Worm (Caenorhabditis elegans) whole organism, young adult: ENCODE measurements around the gene atp-5.

Source experiments
- B0261.1 ChIP-seq: sonication (generic microtip); optimal IDR thresholded peaks from 2 replicates; lab custom pipeline; 2016; ENCODE audit warnings: mild to moderate bottlenecking, missing genetic modification characterization, moderate library complexity, missing compliant biosample characterization
- B0336.3 ChIP-seq: fragments of 200-800 bp; sonication (Bioruptor generic); IDR thresholded peaks from 2 replicates; pipeline ENCODE4 v1.3.6; 2022; ENCODE audit warnings: missing genetic modification characterization, missing compliant biosample characterization
- F52B5.7 ChIP-seq: sonication (generic microtip); optimal IDR thresholded peaks from 2 replicates; lab custom pipeline; 2016; ENCODE audit warnings: mild to moderate bottlenecking, missing genetic modification characterization, missing compliant biosample characterization
- K11D2.4 ChIP-seq: fragments of 200-800 bp; sonication (Bioruptor generic); IDR thresholded peaks from 2 replicates; pipeline ENCODE4 v1.3.6; 2022; ENCODE audit warnings: missing genetic modification reagents, missing genetic modification characterization, missing compliant biosample characterization
- T07F8.4 ChIP-seq: sonication (generic microtip); optimal IDR thresholded peaks from 2 replicates; lab custom pipeline; 2016; ENCODE audit warnings: mild to moderate bottlenecking, missing genetic modification characterization, moderate library complexity, missing compliant biosample characterization
- Y53G8AR.9 ChIP-seq: fragments of 200-800 bp; sonication (Bioruptor generic); conservative IDR thresholded peaks from 2 replicates; pipeline ENCODE4 v1.3.6; 2022; ENCODE audit warnings: missing genetic modification reagents, missing genetic modification characterization, missing compliant biosample characterization
- akir-1 ChIP-seq: fragments of 200-800 bp; sonication (Bioruptor generic); optimal IDR thresholded peaks from 2 replicates; lab custom pipeline; 2018; ENCODE audit warnings: mild to moderate bottlenecking, missing genetic modification characterization, moderate library complexity, missing compliant biosample characterization
- aptf-2 ChIP-seq: fragments of 200-800 bp; sonication (Bioruptor generic); conservative IDR thresholded peaks from 2 replicates; pipeline ENCODE4 v1.3.6; 2022; ENCODE audit warnings: missing genetic modification reagents, missing genetic modification characterization, missing compliant biosample characterization
- attf-5 ChIP-seq: fragments of 200-800 bp; sonication (Bioruptor generic); optimal IDR thresholded peaks from 2 replicates; lab custom pipeline; 2018; ENCODE audit warnings: mild to moderate bottlenecking, missing genetic modification characterization, missing compliant biosample characterization
- ccch-3 ChIP-seq: fragments of 200-800 bp; sonication (Bioruptor generic); optimal IDR thresholded peaks from 2 replicates; lab custom pipeline; 2018; ENCODE audit warnings: mild to moderate bottlenecking, missing genetic modification characterization, missing compliant biosample characterization
- cebp-1 ChIP-seq, 2 experiments: fragments of 200-800 bp in 1 of 2; sonication (Bioruptor generic) in 1 of 2; sonication (generic microtip) in 1 of 2; IDR thresholded peaks in 1 of 2; optimal IDR thresholded peaks in 1 of 2; 2 replicates each; pipeline versions ENCODE4 v1.3.6 to Lab custom; 2017 to 2022; ENCODE audit warnings: missing compliant biosample characterization in 2 of 2, missing genetic modification characterization in 2 of 2, mild to moderate bottlenecking in 1 of 2, missing genetic modification reagents in 1 of 2, moderate library complexity in 1 of 2
- dox-1 ChIP-seq: fragments of 200-800 bp; sonication (Bioruptor generic); IDR thresholded peaks from 2 replicates; pipeline ENCODE4 v1.3.6; 2022; ENCODE audit warnings: missing genetic modification reagents, missing genetic modification characterization, missing compliant biosample characterization
- efl-1 ChIP-seq: fragments of 150-350 bp; optimal IDR thresholded peaks from 2 replicates; lab custom pipeline; 2014; ENCODE audit warnings: missing biosample characterization, missing genetic modification reagents, missing genetic modification characterization
- egrh-3 ChIP-seq: fragments of 200-800 bp; sonication (Bioruptor generic); IDR thresholded peaks from 2 replicates; pipeline ENCODE4 v1.3.6; 2022; ENCODE audit warnings: missing genetic modification reagents, missing genetic modification characterization, missing compliant biosample characterization
- fkh-3 ChIP-seq: sonication (generic microtip); optimal IDR thresholded peaks from 2 replicates; lab custom pipeline; 2016; ENCODE audit warnings: mild to moderate bottlenecking, missing genetic modification characterization, missing compliant biosample characterization
- gei-17 ChIP-seq: fragments of 200-800 bp; sonication (Bioruptor generic); optimal IDR thresholded peaks from 2 replicates; lab custom pipeline; 2018; ENCODE audit warnings: mild to moderate bottlenecking, missing genetic modification characterization, missing compliant biosample characterization
- him-1 ChIP-seq: sonication (generic microtip); optimal IDR thresholded peaks from 2 replicates; lab custom pipeline; 2016; ENCODE audit warnings: missing genotype, missing genetic modification reagents, missing genetic modification characterization, missing compliant biosample characterization
- hlh-12 ChIP-seq: sonication (generic microtip); optimal IDR thresholded peaks from 2 replicates; lab custom pipeline; 2016; ENCODE audit warnings: missing genetic modification characterization, missing compliant biosample characterization
- hlh-26 ChIP-seq: fragments of 200-800 bp; sonication (Bioruptor generic); conservative IDR thresholded peaks from 2 replicates; pipeline ENCODE4 v1.3.6; 2022; ENCODE audit warnings: missing genetic modification reagents, missing genetic modification characterization, missing compliant biosample characterization
- hmg-1.2 ChIP-seq: fragments of 200-800 bp; sonication (Bioruptor generic); IDR thresholded peaks from 2 replicates; pipeline ENCODE4 v1.3.6; 2022; ENCODE audit warnings: missing genetic modification reagents, missing genetic modification characterization, missing compliant biosample characterization
- hmg-20 ChIP-seq: fragments of 200-800 bp; sonication (Bioruptor generic); IDR thresholded peaks from 2 replicates; pipeline ENCODE4 v1.3.6; 2022; ENCODE audit warnings: missing genetic modification reagents, missing genetic modification characterization, missing compliant biosample characterization
- hsf-1 ChIP-seq: fragments of 200-800 bp; sonication (Bioruptor generic); IDR thresholded peaks from 2 replicates; pipeline ENCODE4 v1.3.6; 2022; ENCODE audit warnings: missing genetic modification reagents, missing genetic modification characterization, missing compliant biosample characterization
- lag-1 ChIP-seq: fragments of 200-800 bp; sonication (Bioruptor generic); IDR thresholded peaks from 2 replicates; pipeline ENCODE4 v1.3.6; 2022; ENCODE audit warnings: missing genetic modification reagents, missing genetic modification characterization, missing compliant biosample characterization
- lin-26 ChIP-seq: fragments of 200-800 bp; sonication (Bioruptor generic); IDR thresholded peaks from 2 replicates; pipeline ENCODE4 v1.3.6; 2022; ENCODE audit warnings: missing genetic modification reagents, missing genetic modification characterization, missing compliant biosample characterization
- lin-40 ChIP-seq: sonication (generic microtip); optimal IDR thresholded peaks from 2 replicates; lab custom pipeline; 2016; ENCODE audit warnings: missing genetic modification characterization, mild to moderate bottlenecking, missing compliant biosample characterization, missing genotype, missing genetic modification reagents
- lir-1 ChIP-seq: fragments of 200-800 bp; sonication (Bioruptor generic); conservative IDR thresholded peaks from 2 replicates; pipeline ENCODE4 v1.3.6; 2022; ENCODE audit warnings: missing genetic modification reagents, missing genetic modification characterization, missing compliant biosample characterization
- lsy-27 ChIP-seq: sonication (generic microtip); optimal IDR thresholded peaks from 2 replicates; lab custom pipeline; 2017; ENCODE audit warnings: missing genetic modification characterization, mild to moderate bottlenecking, missing compliant biosample characterization, antibody characterized with exemption, missing genotype, borderline replicate concordance; ENCODE audit not compliant: insufficient read depth
- mcd-1 ChIP-seq: fragments of 200-800 bp; sonication (Bioruptor generic); IDR thresholded peaks from 2 replicates; pipeline ENCODE4 v1.3.6; 2022; ENCODE audit warnings: missing genetic modification reagents, missing genetic modification characterization, missing compliant biosample characterization
- mes-4 ChIP-seq: sonication (generic microtip); optimal IDR thresholded peaks from 2 replicates; lab custom pipeline; 2016; ENCODE audit warnings: missing genotype, missing genetic modification characterization, missing compliant biosample characterization
- nhr-120 ChIP-seq: fragments of 200-800 bp; sonication (Bioruptor generic); IDR thresholded peaks from 2 replicates; pipeline ENCODE4 v1.3.6; 2022; ENCODE audit warnings: missing genetic modification characterization, missing compliant biosample characterization
- nhr-80 ChIP-seq: sonication (generic microtip); optimal IDR thresholded peaks from 2 replicates; lab custom pipeline; 2016; ENCODE audit warnings: missing genetic modification characterization, missing compliant biosample characterization
- nhr-90 ChIP-seq: sonication (generic microtip); optimal IDR thresholded peaks from 2 replicates; lab custom pipeline; 2016; ENCODE audit warnings: missing genotype, mild to moderate bottlenecking, missing genetic modification characterization, missing compliant biosample characterization
- repo-1 ChIP-seq: sonication (generic microtip); optimal IDR thresholded peaks from 2 replicates; lab custom pipeline; 2017; ENCODE audit warnings: mild to moderate bottlenecking, missing genetic modification characterization, missing compliant biosample characterization
- sdz-38 ChIP-seq: sonication (generic microtip); optimal IDR thresholded peaks from 2 replicates; lab custom pipeline; 2016; ENCODE audit warnings: missing genotype, missing genetic modification characterization, missing compliant biosample characterization
- snpc-1.3 ChIP-seq: sonication (generic microtip); optimal IDR thresholded peaks from 2 replicates; lab custom pipeline; 2017; ENCODE audit warnings: missing genetic modification characterization, mild to moderate bottlenecking, missing compliant biosample characterization, antibody characterized with exemption, moderate library complexity, missing genotype, missing genetic modification reagents; ENCODE audit not compliant: insufficient read depth
- snpc-3.4 ChIP-seq: sonication (generic microtip); optimal IDR thresholded peaks from 2 replicates; lab custom pipeline; 2017; ENCODE audit warnings: missing genetic modification characterization, mild to moderate bottlenecking, missing compliant biosample characterization, antibody characterized with exemption, moderate library complexity, missing genotype, missing genetic modification reagents
- xnd-1 ChIP-seq: sonication (generic microtip); optimal IDR thresholded peaks from 2 replicates; lab custom pipeline; 2016; ENCODE audit warnings: missing genotype, missing genetic modification reagents, missing genetic modification characterization, missing compliant biosample characterization
- ztf-22 ChIP-seq: fragments of 200-800 bp; sonication (Bioruptor generic); optimal IDR thresholded peaks from 2 replicates; lab custom pipeline; 2018; ENCODE audit warnings: mild to moderate bottlenecking, missing genetic modification characterization, moderate library complexity, missing compliant biosample characterization
- ztf-28 ChIP-seq: fragments of 200-800 bp; sonication (Bioruptor generic); IDR thresholded peaks from 2 replicates; pipeline ENCODE4 v1.3.6; 2022; ENCODE audit warnings: missing genetic modification reagents, missing genetic modification characterization, missing compliant biosample characterization
- ztf-6 ChIP-seq: fragments of 200-800 bp; sonication (Bioruptor generic); IDR thresholded peaks from 2 replicates; pipeline ENCODE4 v1.3.6; 2022; ENCODE audit warnings: missing genetic modification reagents, missing genetic modification characterization, missing compliant biosample characterization

The atp-5 gene

DNA sequence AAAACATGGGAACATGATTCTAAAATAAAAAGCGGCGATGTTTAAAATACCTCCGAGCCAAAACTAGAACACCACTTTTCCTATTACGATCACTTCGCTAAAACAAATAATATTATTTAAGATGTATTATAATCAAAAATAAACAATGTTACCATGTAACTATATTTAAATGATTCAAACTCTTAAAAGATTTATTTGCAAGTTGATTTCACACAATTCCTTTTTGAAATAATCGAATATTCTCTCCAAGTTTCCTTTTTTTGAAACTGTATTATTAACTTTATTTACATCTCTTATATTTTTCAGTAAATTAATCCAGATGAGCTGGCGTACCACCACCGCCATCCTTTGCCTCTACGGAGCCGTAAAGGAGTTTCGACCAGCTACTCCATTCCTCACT is 17.5 kb upstream of the atp-5 start, which contains the start of gene folt-1:
Gene folt-1, plus strand, starts transcription at position 301 of the 400 bp plus-strand sequence.
- no peak for TF ChIP-seq lin-40 (tag; lab: Kevin White, UChicago)
- TF ChIP-seq ccch-3 (GFP tag; lab: Kevin White, UChicago): no peak
- no peak for TF ChIP-seq aptf-2 (GFP tag; lab: Robert Waterston, UW)
- no peak for TF ChIP-seq hlh-26 (GFP tag; lab: Robert Waterston, UW)
- no peak for TF ChIP-seq ztf-28 (GFP tag; lab: Robert Waterston, UW)
- no peak for TF ChIP-seq akir-1 (GFP tag; lab: Kevin White, UChicago)
- TF ChIP-seq B0261.1: no peak
- TF ChIP-seq gei-17 (GFP tag; lab: Kevin White, UChicago): no peak
- no peak for TF ChIP-seq F52B5.7 (tag; lab: Kevin White, UChicago)
- no peak for TF ChIP-seq hlh-12 (tag; lab: Kevin White, UChicago)

DNA sequence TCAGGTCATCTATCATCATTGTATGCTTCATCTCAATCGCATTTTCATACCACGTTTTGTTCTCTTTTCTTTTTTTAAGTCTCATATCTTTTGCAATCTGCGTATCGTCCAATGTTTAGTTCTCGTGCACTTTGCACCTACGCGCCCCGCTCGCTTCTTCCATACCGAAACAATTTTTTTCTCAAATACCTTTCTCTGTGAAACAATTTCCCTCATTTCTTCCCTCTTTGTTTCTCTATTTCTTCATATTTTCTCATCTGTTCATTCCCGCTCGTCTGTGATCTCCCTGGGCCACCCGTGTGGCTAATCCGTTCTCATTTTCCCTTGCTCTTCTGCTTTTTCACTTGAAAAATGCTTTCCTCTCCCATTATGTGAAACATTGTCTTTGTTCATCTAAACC is 16.7 kb upstream of the atp-5 start:
- TF ChIP-seq ztf-6: no peak
- TF ChIP-seq hsf-1 (GFP tag; lab: Robert Waterston, UW): no peak
- no peak for TF ChIP-seq egrh-3
- TF ChIP-seq mcd-1 (GFP tag; lab: Robert Waterston, UW): no peak
- TF ChIP-seq xnd-1 (tag; lab: Kevin White, UChicago): no peak
- peak; percentile 44 for TF ChIP-seq nhr-80
- TF ChIP-seq hmg-1.2 (GFP tag; lab: Robert Waterston, UW): peak; percentile 19; the same call in 1 of the 2 replicates
- peak; percentile 47 for TF ChIP-seq attf-5 (GFP tag; lab: Kevin White, UChicago)
- no peak for TF ChIP-seq repo-1 (tag; lab: Kevin White, UChicago)
- no peak for TF ChIP-seq lsy-27 (tag; lab: Kevin White, UChicago)

DNA sequence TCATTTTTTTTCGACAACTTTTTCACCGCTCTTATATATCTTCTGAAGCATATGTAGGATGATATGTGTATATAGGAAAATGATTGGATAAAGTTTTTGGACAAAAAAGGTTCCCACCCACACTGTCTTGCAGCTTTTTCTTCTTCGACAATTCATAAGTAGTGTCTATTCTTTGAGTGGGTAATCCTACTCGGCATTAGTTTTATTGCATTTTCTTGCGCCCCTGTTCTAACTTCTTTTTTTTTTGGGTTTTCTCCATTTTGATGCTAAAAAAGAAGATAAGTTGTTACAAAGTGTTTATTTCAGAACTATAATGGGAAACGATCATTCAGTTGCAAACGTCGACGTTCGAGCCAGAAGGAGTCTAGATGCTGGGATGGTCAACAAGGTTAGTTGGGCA is 10.6 kb upstream of the atp-5 start, which contains the start of gene glb-3:
Gene glb-3, plus strand, starts transcription at position 301 of the 400 bp plus-strand sequence.
- TF ChIP-seq B0336.3 (GFP tag; lab: Robert Waterston, UW) (no peak), K11D2.4 (GFP tag; lab: Robert Waterston, UW) (no peak), snpc-3.4 (tag; lab: Kevin White, UChicago) (no peak), lag-1 (GFP tag; lab: Robert Waterston, UW) (no peak), efl-1 (GFP tag; lab: Kevin White, UChicago) (no peak), him-1 (tag; lab: Kevin White, UChicago) (no peak), sdz-38 (no peak), repo-1 (tag; lab: Kevin White, UChicago) (no peak), hmg-20 (GFP tag; lab: Robert Waterston, UW) (no peak), Y53G8AR.9 (GFP tag; lab: Robert Waterston, UW) (no peak), fkh-3 (no peak), nhr-120 (GFP tag; lab: Robert Waterston, UW) (no peak), lir-1 (GFP tag; lab: Robert Waterston, UW) (no peak), hsf-1 (GFP tag; lab: Robert Waterston, UW) (no peak), dox-1 (GFP tag; lab: Robert Waterston, UW) (no peak)

DNA sequence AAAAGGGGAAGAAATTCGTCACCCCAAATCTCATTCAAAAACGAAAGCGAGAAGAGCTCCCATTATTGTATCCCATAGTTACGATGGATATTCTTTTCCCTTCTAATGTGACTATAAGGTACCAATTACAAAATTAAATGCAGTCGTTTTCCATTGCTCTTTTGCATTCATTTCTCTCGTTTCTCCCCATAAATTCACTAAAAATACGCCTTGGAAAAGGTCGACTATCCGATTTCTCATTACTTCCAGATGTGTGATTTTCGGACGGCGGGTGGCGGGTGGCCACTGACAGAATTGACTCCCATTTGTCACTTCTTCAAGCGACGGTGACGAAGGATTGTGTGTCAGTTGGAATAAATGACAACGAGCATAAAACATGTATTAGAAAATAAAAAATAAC is 9.8 kb upstream of the atp-5 start:
- no peak for TF ChIP-seq fkh-3
- no peak for TF ChIP-seq cebp-1 (GFP tag; IDR thresholded peaks at IDR 0.05; lab: Robert Waterston, UW)
- no peak for TF ChIP-seq cebp-1 (tag; optimal IDR thresholded peaks at IDR 0.05; lab: Kevin White, UChicago)
- TF ChIP-seq T07F8.4 (tag; lab: Kevin White, UChicago): no peak
- TF ChIP-seq ztf-22 (GFP tag; lab: Kevin White, UChicago): no peak
- no peak for TF ChIP-seq attf-5 (GFP tag; lab: Kevin White, UChicago)
- TF ChIP-seq snpc-1.3: no peak
- no peak for TF ChIP-seq hsf-1 (GFP tag; lab: Robert Waterston, UW)
- no peak for TF ChIP-seq lin-26 (GFP tag; lab: Robert Waterston, UW)
- no peak for TF ChIP-seq mes-4 (tag; lab: Kevin White, UChicago)
- no peak for TF ChIP-seq efl-1 (GFP tag; lab: Kevin White, UChicago)
- no peak for TF ChIP-seq K11D2.4 (GFP tag; lab: Robert Waterston, UW)
- TF ChIP-seq nhr-90 (tag; lab: Kevin White, UChicago): no peak
- no peak for TF ChIP-seq ztf-6
